Worm (Caenorhabditis elegans): Measurements from ENCODE around the gene ZK84.4.
"Not testable (repeated sequence)": the region's sequence is repeated elsewhere in the genome, so short reads cannot be mapped to it uniquely, and the experiment has no call there.

The ZK84.4 gene

ce11 chrII:6026646-6027045 is 17.9 kb upstream of the ZK84.4 start:
- TF ChIP-seq ztf-29 (GFP tag; IDR thresholded peaks at IDR 0.05): no peak
- no peak for TF ChIP-seq T22C8.4 (GFP tag; IDR thresholded peaks at IDR 0.05)
- no peak for TF ChIP-seq flt-1 (GFP tag; IDR thresholded peaks at IDR 0.05)
- TF ChIP-seq med-1 (GFP tag; optimal IDR thresholded peaks at IDR 0.05; ENCODE audit: insufficient read depth): no peak
- TF ChIP-seq tab-1 (GFP tag; IDR thresholded peaks at IDR 0.05): no peak
- no peak for TF ChIP-seq cog-1 (tag; optimal IDR thresholded peaks at IDR 0.05)
- TF ChIP-seq klf-2 (GFP tag; conservative IDR thresholded peaks at IDR 0.05): no peak
- no peak for TF ChIP-seq ref-1 (GFP tag; conservative IDR thresholded peaks at IDR 0.05)
- no peak for TF ChIP-seq ztf-23 (GFP tag; IDR thresholded peaks at IDR 0.05)

- no peak for TF ChIP-seq klf-2 (GFP tag; conservative IDR thresholded peaks at IDR 0.05)
- TF ChIP-seq ztf-23 (GFP tag; IDR thresholded peaks at IDR 0.05): no peak
These were observed 16.9 kb upstream of the ZK84.4 start for ce11 chrII:6025647-6026046.

- TF ChIP-seq med-1 (GFP tag; optimal IDR thresholded peaks at IDR 0.05; ENCODE audit: insufficient read depth): no peak
- no peak for TF ChIP-seq flt-1 (GFP tag; IDR thresholded peaks at IDR 0.05)
- no peak for TF ChIP-seq ztf-29 (GFP tag; IDR thresholded peaks at IDR 0.05)
- no peak for TF ChIP-seq tab-1 (GFP tag; IDR thresholded peaks at IDR 0.05)
- TF ChIP-seq cog-1 (tag; optimal IDR thresholded peaks at IDR 0.05): no peak
- no peak for TF ChIP-seq ref-1 (GFP tag; conservative IDR thresholded peaks at IDR 0.05)
- TF ChIP-seq ztf-23 (GFP tag; IDR thresholded peaks at IDR 0.05): no peak
- TF ChIP-seq klf-2 (GFP tag; conservative IDR thresholded peaks at IDR 0.05): no peak
- no peak for TF ChIP-seq T22C8.4 (GFP tag; IDR thresholded peaks at IDR 0.05)
These were observed 16.1 kb upstream of the ZK84.4 start, which contains the start of gene R12C12.9 for ce11 chrII:6024879-6025278. Gene R12C12.9 (minus strand): TSS chrII:6024979.

- no peak for TF ChIP-seq klf-2 (GFP tag; conservative IDR thresholded peaks at IDR 0.05)
- no peak for TF ChIP-seq tab-1 (GFP tag; IDR thresholded peaks at IDR 0.05)
- TF ChIP-seq ztf-23 (GFP tag; IDR thresholded peaks at IDR 0.05): no peak
- no peak for TF ChIP-seq T22C8.4 (GFP tag; IDR thresholded peaks at IDR 0.05)
- no peak for TF ChIP-seq med-1 (GFP tag; optimal IDR thresholded peaks at IDR 0.05; ENCODE audit: insufficient read depth)
- no peak for TF ChIP-seq flt-1 (GFP tag; IDR thresholded peaks at IDR 0.05)
- TF ChIP-seq ztf-29 (GFP tag; IDR thresholded peaks at IDR 0.05): no peak
- no peak for TF ChIP-seq ref-1 (GFP tag; conservative IDR thresholded peaks at IDR 0.05)
- no peak for TF ChIP-seq cog-1 (tag; optimal IDR thresholded peaks at IDR 0.05)
These were observed 13.8 kb upstream of the ZK84.4 start for ce11 chrII:6022596-6022995.

ce11 chrII:6020353-6020752 is 11.6 kb upstream of the ZK84.4 start, which contains the start of gene ZK84.1:
Gene ZK84.1 (plus strand): TSS chrII:6020653.
- TF ChIP-seq med-1 (GFP tag; optimal IDR thresholded peaks at IDR 0.05; ENCODE audit: insufficient read depth): no peak
- no peak for TF ChIP-seq ztf-29 (GFP tag; IDR thresholded peaks at IDR 0.05)
- no peak for TF ChIP-seq flt-1 (GFP tag; IDR thresholded peaks at IDR 0.05)

DNA sequence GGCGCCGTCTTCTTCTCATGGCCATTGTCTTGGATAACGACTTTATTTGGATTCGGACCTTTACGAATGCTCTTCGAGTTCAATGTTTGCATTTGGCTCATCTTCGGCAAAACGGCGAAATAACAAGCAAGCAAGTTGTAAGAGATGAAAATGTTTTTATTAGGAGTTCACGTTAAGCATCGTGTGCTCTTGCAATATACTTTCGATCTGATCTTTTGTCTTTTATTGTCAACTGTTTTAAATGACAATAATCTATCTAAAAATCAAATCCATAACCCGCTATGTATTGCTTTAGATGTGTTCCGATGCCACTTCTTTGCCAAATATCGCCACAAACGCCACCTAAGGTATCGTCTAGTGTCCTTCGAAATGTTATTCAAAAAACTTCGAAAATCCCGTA is 7.6 kb upstream of the ZK84.4 start, which contains the start of gene ZK84.5:
Gene ZK84.5 (minus strand): TSS at position 101 of the 400 bp plus-strand sequence.
- TF ChIP-seq klf-2 (GFP tag; conservative IDR thresholded peaks at IDR 0.05): no peak
- TF ChIP-seq cog-1 (tag; optimal IDR thresholded peaks at IDR 0.05): no peak
- TF ChIP-seq T22C8.4 (GFP tag; IDR thresholded peaks at IDR 0.05): no peak
- no peak for TF ChIP-seq tab-1 (GFP tag; IDR thresholded peaks at IDR 0.05)
- TF ChIP-seq ztf-23 (GFP tag; IDR thresholded peaks at IDR 0.05): no peak
- no peak for TF ChIP-seq ref-1 (GFP tag; conservative IDR thresholded peaks at IDR 0.05)

DNA sequence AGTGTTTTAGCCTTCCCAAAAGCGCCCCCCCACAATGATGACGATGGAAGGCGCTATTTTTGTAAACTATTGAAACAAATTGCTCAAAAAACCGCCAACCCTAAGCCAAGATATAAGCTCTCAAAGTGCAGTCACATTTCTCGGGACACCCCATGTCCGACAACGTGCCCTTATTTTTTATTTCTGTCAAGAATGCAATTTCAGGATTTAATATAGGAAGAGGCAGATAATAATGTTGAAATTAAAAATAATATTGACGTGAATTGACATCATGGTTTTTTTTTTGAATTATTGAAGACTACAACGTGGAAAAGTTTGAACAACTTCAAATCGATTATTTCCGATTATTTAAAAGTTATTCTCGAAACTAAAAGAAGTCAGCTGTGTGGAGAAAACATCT is 5.3 kb upstream of the ZK84.4 start, which contains the start of gene ZK84.2:
Gene ZK84.2 (plus strand): TSS at position 301 of the 400 bp plus-strand sequence.
- not testable (repeated sequence) for TF ChIP-seq klf-2 (GFP tag; conservative IDR thresholded peaks at IDR 0.05); med-1 (GFP tag; optimal IDR thresholded peaks at IDR 0.05; ENCODE audit: insufficient read depth); cog-1 (tag; optimal IDR thresholded peaks at IDR 0.05)

DNA sequence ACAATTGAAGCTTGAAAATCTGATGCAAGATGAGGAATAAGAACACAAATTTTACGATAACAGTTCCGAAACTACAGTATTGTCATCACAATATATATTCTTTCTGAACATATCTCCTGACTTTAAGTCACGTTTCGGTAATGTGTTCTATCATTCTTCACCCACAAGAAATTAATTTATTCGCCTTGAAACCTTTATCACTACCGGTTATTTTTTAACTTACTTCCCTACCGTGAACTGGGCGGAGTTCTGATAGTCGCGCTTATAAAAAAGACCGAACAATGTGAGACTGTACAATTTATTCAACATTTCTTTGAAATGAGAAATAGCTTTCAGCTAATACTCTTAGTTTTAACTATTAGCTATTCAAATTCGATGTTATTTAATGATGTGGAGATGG is 1.8 kb upstream of the ZK84.4 start, which contains the start of gene ins-20:
Gene ins-20 (plus strand): TSS at position 301 of the 400 bp plus-strand sequence.
- TF ChIP-seq cog-1 (tag; optimal IDR thresholded peaks at IDR 0.05) (no peak), med-1 (GFP tag; optimal IDR thresholded peaks at IDR 0.05; ENCODE audit: insufficient read depth) (no peak), ref-1 (GFP tag; conservative IDR thresholded peaks at IDR 0.05) (no peak), ztf-29 (GFP tag; IDR thresholded peaks at IDR 0.05) (no peak), flt-1 (GFP tag; IDR thresholded peaks at IDR 0.05) (no peak), tab-1 (GFP tag; IDR thresholded peaks at IDR 0.05) (no peak), ztf-23 (GFP tag; IDR thresholded peaks at IDR 0.05) (no peak), T22C8.4 (GFP tag; IDR thresholded peaks at IDR 0.05) (no peak), klf-2 (GFP tag; conservative IDR thresholded peaks at IDR 0.05) (no peak)

- no peak for TF ChIP-seq flt-1 (GFP tag; IDR thresholded peaks at IDR 0.05)
These were observed 7.8 kb downstream of the ZK84.4 start for ce11 chrII:6001004-6001403.

ce11 chrII:6000136-6000535 is 8.7 kb downstream of the ZK84.4 start, which contains the start of gene ins-6:
Gene ins-6 (plus strand): TSS chrII:6000436.
- TF ChIP-seq cog-1 (tag; optimal IDR thresholded peaks at IDR 0.05): no peak
- no peak for TF ChIP-seq flt-1 (GFP tag; IDR thresholded peaks at IDR 0.05)
- no peak for TF ChIP-seq ztf-23 (GFP tag; IDR thresholded peaks at IDR 0.05)
- no peak for TF ChIP-seq tab-1 (GFP tag; IDR thresholded peaks at IDR 0.05)
- no peak for TF ChIP-seq T22C8.4 (GFP tag; IDR thresholded peaks at IDR 0.05)
- TF ChIP-seq ztf-29 (GFP tag; IDR thresholded peaks at IDR 0.05): no peak
- no peak for TF ChIP-seq klf-2 (GFP tag; conservative IDR thresholded peaks at IDR 0.05)
- TF ChIP-seq med-1 (GFP tag; optimal IDR thresholded peaks at IDR 0.05; ENCODE audit: insufficient read depth): no peak
- TF ChIP-seq ref-1 (GFP tag; conservative IDR thresholded peaks at IDR 0.05): no peak

DNA sequence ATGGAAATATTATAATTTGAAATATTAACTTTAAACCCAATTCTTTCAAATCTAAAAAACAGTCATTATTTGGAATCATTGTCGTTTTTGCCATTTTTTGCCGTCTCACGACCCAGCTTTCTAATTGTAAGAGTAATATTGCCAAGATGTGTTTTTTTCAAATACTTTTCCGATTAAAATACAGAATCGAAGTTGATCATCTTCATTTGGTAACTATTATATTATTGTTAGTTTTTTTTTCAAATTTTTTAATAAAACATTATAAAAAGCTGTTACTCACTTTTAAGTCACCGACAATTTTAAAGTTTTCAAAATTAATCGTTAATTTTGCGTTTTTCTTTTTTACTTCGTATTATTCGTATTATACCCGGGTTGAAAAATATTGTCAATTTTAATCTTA is 11.5 kb downstream of the ZK84.4 start, which contains the start of gene ins-5:
Gene ins-5 (plus strand): TSS at position 301 of the 400 bp plus-strand sequence.
- TF ChIP-seq klf-2 (GFP tag; conservative IDR thresholded peaks at IDR 0.05) (no peak), ztf-23 (GFP tag; IDR thresholded peaks at IDR 0.05) (no peak), T22C8.4 (GFP tag; IDR thresholded peaks at IDR 0.05) (no peak), ztf-29 (GFP tag; IDR thresholded peaks at IDR 0.05) (no peak), cog-1 (tag; optimal IDR thresholded peaks at IDR 0.05) (no peak), flt-1 (GFP tag; IDR thresholded peaks at IDR 0.05) (no peak), ref-1 (GFP tag; conservative IDR thresholded peaks at IDR 0.05) (no peak), tab-1 (GFP tag; IDR thresholded peaks at IDR 0.05) (no peak), med-1 (GFP tag; optimal IDR thresholded peaks at IDR 0.05; ENCODE audit: insufficient read depth) (no peak)

Measured in whole organism, midembryonic.